Worm (Caenorhabditis elegans): ENCODE measurements around the gene nspc-4.

- TF ChIP-seq tra-4 (tag; optimal IDR thresholded peaks at IDR 0.05) (no peak), ama-1 (optimal IDR thresholded peaks at IDR 0.05) (no peak), tbx-11 (GFP tag; IDR thresholded peaks at IDR 0.05) (no peak), hmbx-1 (tag; optimal IDR thresholded peaks at IDR 0.05) (no peak), hnd-1 (tag; optimal IDR thresholded peaks at IDR 0.05) (no peak), B0310.2 (tag; optimal IDR thresholded peaks at IDR 0.05) (no peak), ets-7 (tag; optimal IDR thresholded peaks at IDR 0.05) (no peak), ceh-13 (GFP tag; optimal IDR thresholded peaks at IDR 0.05) (no peak), scrt-1 (GFP tag; IDR thresholded peaks at IDR 0.05) (no peak)
These were observed 30.3 kb upstream of the nspc-4 start for ce11 chrX:8568423-8568903.
